Fruit fly (Drosophila melanogaster): ENCODE data around the gene CG14903.

dm6 chr3R:16541932-16542331 is 31.6 kb downstream of the CG14903 start:
- TF ChIP-seq CTCF (optimal IDR thresholded peaks at IDR 0.05) (no peak), CG8478 (optimal IDR thresholded peaks at IDR 0.05) (no peak)

Data from S2 (cell line).